Fruit fly (Drosophila melanogaster) whole organism: ENCODE results near the gene Sec63.

Experiments used
- Dll ChIP-seq: fragments of >200 bp; optimal IDR thresholded peaks from 2 replicates; lab custom pipeline; 2017
- EcR ChIP-seq, 2 experiments: fragments of >200 bp; optimal IDR thresholded peaks; 2 replicates each; lab custom pipeline; 2017; ENCODE audit warnings: missing biosample characterization in 2 of 2, missing genetic modification characterization in 2 of 2, missing genetic modification reagents in 2 of 2
- pan ChIP-seq: fragments of >200 bp; optimal IDR thresholded peaks from 2 replicates; lab custom pipeline; 2017
- psq ChIP-seq: fragments of >200 bp; optimal IDR thresholded peaks from 2 replicates; lab custom pipeline; 2017
- usp ChIP-seq: fragments of >200 bp; optimal IDR thresholded peaks from 2 replicates; lab custom pipeline; 2017; ENCODE audit warnings: missing biosample characterization, missing genetic modification characterization, mixed read lengths

DNA sequence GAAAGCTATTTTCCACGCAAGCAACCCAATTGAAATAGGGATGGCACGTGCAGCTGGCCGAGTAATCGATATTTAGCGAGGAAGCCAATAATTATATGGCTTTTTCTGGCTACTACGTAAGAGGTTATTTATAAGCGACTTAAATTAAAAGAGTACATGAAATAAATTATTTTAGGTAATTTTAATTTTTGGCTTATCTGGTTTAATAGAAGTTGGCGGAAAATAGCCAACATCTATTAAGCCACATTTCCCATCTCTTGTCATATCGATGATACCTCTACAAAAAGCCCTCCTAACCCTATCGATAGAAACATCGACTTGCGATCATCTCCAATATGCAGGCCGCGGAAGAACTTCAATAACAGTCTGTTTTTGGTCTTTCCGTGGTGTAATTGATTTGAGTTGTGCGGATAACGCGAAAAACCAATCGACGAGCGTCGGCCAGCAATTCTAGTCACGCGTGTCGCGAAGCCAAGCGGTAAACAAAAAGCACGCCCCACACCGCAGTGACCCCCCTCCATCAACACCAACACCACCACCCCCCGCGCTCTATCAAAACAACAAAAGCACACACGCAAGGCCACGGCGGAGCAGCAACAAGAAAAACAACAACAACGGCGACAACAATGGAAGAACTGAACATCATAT is 12.3 kb upstream of the Sec63 start, which contains the start of the genes Srp19 and qm:
- TF ChIP-seq pan (lab: Kevin White, UChicago) (no peak), usp (GFP tag; lab: Kevin White, UChicago) (no peak), psq (lab: Kevin White, UChicago) (no peak), EcR (GFP tag; optimal IDR thresholded peaks at IDR 0.05; lab: Kevin White, UChicago) (no peak), Dll (no peak)
